Fruit fly (Drosophila melanogaster): ENCODE measurements around the gene MED30.

MED30 gene

DNA sequence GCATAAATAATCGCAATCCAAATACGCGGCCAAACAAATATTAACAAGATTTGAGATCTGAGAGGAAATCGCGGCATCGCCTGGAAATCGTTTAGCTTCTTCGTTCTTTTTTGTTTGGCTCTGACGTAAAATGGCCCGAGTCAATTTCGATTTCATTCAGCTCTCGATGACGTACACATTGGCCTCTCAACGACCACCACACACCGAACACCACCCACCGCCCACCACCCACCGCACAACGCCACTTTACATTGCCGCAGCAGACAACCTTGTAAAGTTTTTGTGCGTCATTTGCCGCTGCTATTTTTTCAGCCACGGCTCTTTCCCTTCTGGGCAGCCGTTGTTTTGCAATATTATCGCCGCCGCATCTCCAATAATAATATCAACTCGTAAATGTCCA lies 21.8 kb downstream of the MED30 start (continued):
- TF ChIP-seq mirr (GFP tag; optimal IDR thresholded peaks at IDR 0.05) (peak; percentile 27), vfl (GFP tag; optimal IDR thresholded peaks at IDR 0.05) (no peak), her (GFP tag; optimal IDR thresholded peaks at IDR 0.05) (no peak), D (optimal IDR thresholded peaks at IDR 0.05) (no peak), D (GFP tag; optimal IDR thresholded peaks at IDR 0.05) (no peak), Fer1 (GFP tag; optimal IDR thresholded peaks at IDR 0.05) (no peak), Hr3 (GFP tag; optimal IDR thresholded peaks at IDR 0.05) (no peak), CG43689 (GFP tag; IDR thresholded peaks at IDR 0.05) (no peak), fd3F (GFP tag; optimal IDR thresholded peaks at IDR 0.05) (no peak), Dad (GFP tag; optimal IDR thresholded peaks at IDR 0.05) (no peak), CG17829 (tag; optimal IDR thresholded peaks at IDR 0.05) (no peak), odd (GFP tag; optimal IDR thresholded peaks at IDR 0.05) (no peak), ap (GFP tag; IDR thresholded peaks at IDR 0.05) (no peak), org-1 (GFP tag; optimal IDR thresholded peaks at IDR 0.05) (no peak), zfh1 (GFP tag; IDR thresholded peaks at IDR 0.05) (no peak), CG6791 (GFP tag; IDR thresholded peaks at IDR 0.05; ENCODE audit: partially characterized antibody) (no peak), nerfin-2 (GFP tag; IDR thresholded peaks at IDR 0.05; ENCODE audit: partially characterized antibody) (no peak), corto (GFP tag; optimal IDR thresholded peaks at IDR 0.05) (no peak), CG17912 (GFP tag; optimal IDR thresholded peaks at IDR 0.05) (no peak), Nf-YB (GFP tag; optimal IDR thresholded peaks at IDR 0.05) (no peak), CG30403 (GFP tag; optimal IDR thresholded peaks at IDR 0.05) (no peak), cg (GFP tag; optimal IDR thresholded peaks at IDR 0.05) (no peak), sug (tag; optimal IDR thresholded peaks at IDR 0.05) (peak; percentile 24), ftz-f1 (GFP tag; optimal IDR thresholded peaks at IDR 0.05) (peak; percentile 81), gfzf (GFP tag; optimal IDR thresholded peaks at IDR 0.05) (no peak), CG7271 (tag; optimal IDR thresholded peaks at IDR 0.05) (no peak), CG8924 (tag; optimal IDR thresholded peaks at IDR 0.05) (no peak), slou (GFP tag; optimal IDR thresholded peaks at IDR 0.05) (no peak), Six4 (GFP tag; optimal IDR thresholded peaks at IDR 0.05) (no peak), dysf (GFP tag; IDR thresholded peaks at IDR 0.05) (no peak; the same call in 2 of the 3 replicates), Atf3 (GFP tag; optimal IDR thresholded peaks at IDR 0.05) (no peak), CG5953 (GFP tag; IDR thresholded peaks at IDR 0.05) (no peak), ems (GFP tag; optimal IDR thresholded peaks at IDR 0.05) (no peak), pb (GFP tag; optimal IDR thresholded peaks at IDR 0.05) (no peak), CG13287 (GFP tag; IDR thresholded peaks at IDR 0.05; ENCODE audit: partially characterized antibody) (no peak), en (GFP tag; optimal IDR thresholded peaks at IDR 0.05) (no peak), CG13894 (tag; optimal IDR thresholded peaks at IDR 0.05) (peak; percentile 44), Spps (tag; optimal IDR thresholded peaks at IDR 0.05) (no peak), CG14441 (GFP tag; IDR thresholded peaks at IDR 0.05) (no peak), CG10543 (GFP tag; optimal IDR thresholded peaks at IDR 0.05) (peak; percentile 91), Pdp1 (GFP tag; optimal IDR thresholded peaks at IDR 0.05) (peak in 1 of 2 experiments; percentile 45), Gsc (GFP tag; IDR thresholded peaks at IDR 0.05) (no peak), CG12744 (GFP tag; optimal IDR thresholded peaks at IDR 0.05) (no peak), CG32532 (GFP tag; IDR thresholded peaks at IDR 0.05) (peak; percentile 32; the same call in 1 of the 2 replicates), dmrt99B (tag; optimal IDR thresholded peaks at IDR 0.05) (no peak), CkIIα-i1 (GFP tag; IDR thresholded peaks at IDR 0.05) (no peak), hbn (GFP tag; IDR thresholded peaks at IDR 0.05; ENCODE audit: partially characterized antibody) (no peak), CG34224 (GFP tag; IDR thresholded peaks at IDR 0.05; ENCODE audit: partially characterized antibody) (no peak)

Measured in whole organism, embryonic.